Worm (Caenorhabditis elegans) whole organism, L1 larva: ENCODE data around the gene srg-13.

Experiments
- F16B12.6 ChIP-seq: fragments of 150-350 bp; optimal IDR thresholded peaks from 2 replicates; lab custom pipeline; 2014; ENCODE audit warnings: missing biosample characterization, missing genetic modification characterization
- ama-1 ChIP-seq: fragments of 150-350 bp; optimal IDR thresholded peaks from 2 replicates; lab custom pipeline; 2014
- blmp-1 ChIP-seq: fragments of 150-350 bp; optimal IDR thresholded peaks from 2 replicates; lab custom pipeline; 2014; ENCODE audit warnings: missing biosample characterization, missing genetic modification characterization
- ceh-82 ChIP-seq, 3 experiments: fragments of 150-350 bp in 1 of 3; sonication (generic microtip) in 2 of 3; optimal IDR thresholded peaks; 2 replicates each; lab custom pipeline; 2014 to 2017; ENCODE audit warnings: missing biosample characterization in 3 of 3, missing genetic modification characterization in 3 of 3
- dpl-1 ChIP-seq, 3 experiments: fragments of 150-350 bp in 2 of 3; sonication (generic microtip) in 1 of 3; optimal IDR thresholded peaks; 2 replicates each; lab custom pipeline; 2014 to 2017; ENCODE audit warnings: missing biosample characterization in 3 of 3, missing genetic modification characterization in 3 of 3, missing genetic modification reagents in 3 of 3
- dsc-1 ChIP-seq: sonication (generic microtip); optimal IDR thresholded peaks from 2 replicates; lab custom pipeline; 2016; ENCODE audit warnings: mild to moderate bottlenecking, missing genetic modification characterization, missing compliant biosample characterization
- efl-1 ChIP-seq, 4 experiments: fragments of 150-350 bp; optimal IDR thresholded peaks in 3 of 4; peaks in 1 of 4; 1 replicate in 1 of 4; 2 replicates in 3 of 4; lab custom pipeline; 2014; ENCODE audit warnings: missing biosample characterization in 2 of 4, missing genetic modification characterization in 2 of 4, missing genetic modification reagents in 2 of 4
- efl-3 ChIP-seq: fragments of 200-800 bp; sonication (Bioruptor generic); optimal IDR thresholded peaks from 2 replicates; lab custom pipeline; 2018; ENCODE audit warnings: mild to moderate bottlenecking, missing genetic modification characterization, missing compliant biosample characterization
- egl-13 ChIP-seq: sonication (generic microtip); optimal IDR thresholded peaks from 2 replicates; lab custom pipeline; 2016; ENCODE audit warnings: missing genotype, missing genetic modification reagents, missing genetic modification characterization, missing compliant biosample characterization
- egl-27 ChIP-seq, 2 experiments: fragments of 150-350 bp in 1 of 2; sonication (generic microtip); optimal IDR thresholded peaks; 3 replicates each; lab custom pipeline; 2017 to 2018; ENCODE audit warnings: missing biosample characterization in 2 of 2, missing genetic modification characterization in 2 of 2, missing genetic modification reagents in 2 of 2
- elt-2 ChIP-seq: sonication (generic microtip); optimal IDR thresholded peaks from 2 replicates; lab custom pipeline; 2016; ENCODE audit warnings: missing genetic modification characterization, mild to moderate bottlenecking, inconsistent platforms, missing compliant biosample characterization, missing genetic modification reagents
- fkh-8 ChIP-seq: sonication (generic microtip); optimal IDR thresholded peaks from 2 replicates; lab custom pipeline; 2016; ENCODE audit warnings: mild to moderate bottlenecking, missing genetic modification characterization, missing compliant biosample characterization
- grh-1 ChIP-seq: fragments of 200-800 bp; sonication (Bioruptor generic); IDR thresholded peaks from 2 replicates; pipeline ENCODE4 v1.3.6; 2022; ENCODE audit warnings: missing genetic modification reagents, missing genetic modification characterization, missing compliant biosample characterization
- hlh-4 ChIP-seq: sonication (generic microtip); optimal IDR thresholded peaks from 2 replicates; lab custom pipeline; 2016; ENCODE audit warnings: mild to moderate bottlenecking, missing genetic modification characterization, missing compliant biosample characterization
- irx-1 ChIP-seq: sonication (generic microtip); optimal IDR thresholded peaks from 2 replicates; lab custom pipeline; 2016; ENCODE audit warnings: missing genetic modification characterization, missing compliant biosample characterization
- lin-14 ChIP-seq: fragments of 200-800 bp; sonication (Bioruptor generic); optimal IDR thresholded peaks from 2 replicates; lab custom pipeline; 2018; ENCODE audit warnings: mild to moderate bottlenecking, missing genetic modification characterization, moderate library complexity, missing compliant biosample characterization
- lin-35 ChIP-seq, 2 experiments: fragments of 150-350 bp; optimal IDR thresholded peaks; 2 replicates each; lab custom pipeline; 2014; ENCODE audit warnings: missing biosample characterization in 2 of 2, missing genetic modification characterization in 2 of 2, missing genetic modification reagents in 2 of 2
- lsy-2 ChIP-seq, 2 experiments: fragments of 150-350 bp; optimal IDR thresholded peaks; 2 replicates each; lab custom pipeline; 2014; ENCODE audit warnings: missing biosample characterization in 2 of 2, missing genetic modification characterization in 2 of 2
- mdl-1 ChIP-seq, 2 experiments: fragments of 150-350 bp; optimal IDR thresholded peaks; 2 replicates each; lab custom pipeline; 2014 to 2017; ENCODE audit warnings: missing biosample characterization in 2 of 2, missing genetic modification characterization in 2 of 2, inconsistent platforms in 1 of 2
- mep-1 ChIP-seq: fragments of 150-350 bp; optimal IDR thresholded peaks from 2 replicates; lab custom pipeline; 2014; ENCODE audit warnings: missing biosample characterization, missing genetic modification characterization
- nhr-19 ChIP-seq: fragments of 200-800 bp; sonication (Bioruptor generic); conservative IDR thresholded peaks from 2 replicates; pipeline ENCODE4 v1.3.6; 2022; ENCODE audit warnings: missing genetic modification characterization, missing compliant biosample characterization
- nhr-20 ChIP-seq: sonication (generic microtip); optimal IDR thresholded peaks from 2 replicates; lab custom pipeline; 2016; ENCODE audit warnings: mild to moderate bottlenecking, missing genetic modification characterization, missing compliant biosample characterization
- nhr-47 ChIP-seq: sonication (generic microtip); optimal IDR thresholded peaks from 2 replicates; lab custom pipeline; 2016; ENCODE audit warnings: mild to moderate bottlenecking, missing genetic modification characterization, moderate library complexity, missing compliant biosample characterization
- nhr-71 ChIP-seq: sonication (generic microtip); optimal IDR thresholded peaks from 2 replicates; lab custom pipeline; 2016; ENCODE audit warnings: mild to moderate bottlenecking, missing genetic modification characterization, moderate library complexity, missing compliant biosample characterization
- nhr-77 ChIP-seq: fragments of 150-350 bp; optimal IDR thresholded peaks from 2 replicates; lab custom pipeline; 2014; ENCODE audit warnings: missing biosample characterization, missing genetic modification characterization
- nhr-85 ChIP-seq: sonication (generic microtip); peaks from one replicate; lab custom pipeline; 2016; ENCODE audit warnings: missing genetic modification characterization, inconsistent platforms, missing compliant biosample characterization
- nhr-90 ChIP-seq: sonication (generic microtip); optimal IDR thresholded peaks from 2 replicates; lab custom pipeline; 2016; ENCODE audit warnings: mild to moderate bottlenecking, missing genetic modification characterization, missing compliant biosample characterization; ENCODE audit not compliant: poor library complexity
- pqm-1 ChIP-seq: sonication (generic microtip); optimal IDR thresholded peaks from 3 replicates; lab custom pipeline; 2017; ENCODE audit warnings: missing biosample characterization, missing genetic modification characterization
- rnt-1 ChIP-seq: sonication (generic microtip); optimal IDR thresholded peaks from 2 replicates; lab custom pipeline; 2016; ENCODE audit warnings: mild to moderate bottlenecking, missing genetic modification characterization, moderate library complexity, missing compliant biosample characterization
- skn-1 ChIP-seq: fragments of 150-350 bp; optimal IDR thresholded peaks from 2 replicates; lab custom pipeline; 2014; ENCODE audit warnings: missing biosample characterization, missing genetic modification characterization
- snpc-4 ChIP-seq: fragments of 150-350 bp; optimal IDR thresholded peaks from 2 replicates; lab custom pipeline; 2014; ENCODE audit warnings: missing biosample characterization, missing genetic modification characterization
- snu-23 ChIP-seq: sonication (generic microtip); optimal IDR thresholded peaks from 2 replicates; lab custom pipeline; 2016; ENCODE audit warnings: missing genetic modification characterization, missing compliant biosample characterization
- swsn-7 ChIP-seq: sonication (generic microtip); optimal IDR thresholded peaks from 2 replicates; lab custom pipeline; 2016; ENCODE audit warnings: missing genetic modification characterization, missing compliant biosample characterization
- tbx-2 ChIP-seq: sonication (generic microtip); optimal IDR thresholded peaks from 2 replicates; lab custom pipeline; 2016; ENCODE audit warnings: missing genetic modification characterization, missing compliant biosample characterization
- unc-130 ChIP-seq: fragments of 150-350 bp; optimal IDR thresholded peaks from 2 replicates; lab custom pipeline; 2017; ENCODE audit warnings: missing biosample characterization, missing genetic modification characterization, inconsistent platforms
- unc-86 ChIP-seq: sonication (generic microtip); optimal IDR thresholded peaks from 2 replicates; lab custom pipeline; 2016; ENCODE audit warnings: missing genetic modification characterization, missing compliant biosample characterization
- xbp-1 ChIP-seq: sonication (generic microtip); optimal IDR thresholded peaks from 2 replicates; lab custom pipeline; 2016; ENCODE audit warnings: missing genetic modification characterization, missing compliant biosample characterization
- ztf-11 ChIP-seq, 2 experiments: sonication (generic microtip); optimal IDR thresholded peaks; 2 replicates each; lab custom pipeline; 2016 to 2017; ENCODE audit warnings: missing genetic modification characterization in 2 of 2, missing biosample characterization in 1 of 2, missing compliant biosample characterization in 1 of 2
- ztf-4 ChIP-seq: fragments of 150-350 bp; optimal IDR thresholded peaks from 2 replicates; lab custom pipeline; 2014; ENCODE audit warnings: missing biosample characterization, missing genetic modification characterization

The srg-13 gene

DNA sequence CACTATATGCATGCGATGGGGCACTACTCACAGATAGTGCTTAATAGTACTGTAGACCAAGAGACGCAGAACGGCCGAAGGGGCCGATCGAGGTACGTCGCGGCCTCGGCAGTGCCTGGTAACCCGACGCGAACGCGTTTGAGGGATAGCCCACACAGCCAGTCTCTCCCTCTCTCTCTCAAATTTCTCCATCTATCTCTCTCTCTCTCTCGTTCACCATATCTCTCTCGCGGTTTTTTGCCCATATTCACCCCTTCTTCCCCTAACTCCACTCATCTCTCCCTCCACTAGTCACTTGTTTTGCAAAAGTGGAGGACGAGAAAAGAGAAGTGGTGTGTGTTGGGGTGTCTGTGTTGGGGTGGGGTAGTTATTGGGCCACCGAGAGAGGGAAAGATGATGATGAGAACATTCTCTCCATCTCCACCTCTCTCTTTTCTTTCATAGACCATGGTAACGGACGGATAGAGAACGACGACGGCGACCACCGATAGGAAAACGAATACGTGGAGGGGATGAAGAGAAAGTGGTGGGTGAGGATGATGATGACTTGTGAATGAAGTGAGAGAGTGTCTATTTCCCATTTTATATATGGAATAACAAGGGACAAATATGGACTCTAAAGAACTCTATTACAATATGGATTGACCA is 5.2 kb upstream of the srg-13 start:
- peak; percentile 31 for TF ChIP-seq snpc-4 (tag; lab: Kevin White, UChicago)
- peak in 2 of 3 experiments; percentile 22 to 63 for TF ChIP-seq ceh-82 (tag; optimal IDR thresholded peaks at IDR 0.05; lab: Kevin White, UChicago)
- TF ChIP-seq skn-1 (tag; lab: Kevin White, UChicago): peak; percentile 71
- peak; percentile 89 for TF ChIP-seq nhr-85 (tag; lab: Kevin White, UChicago)
- peak; percentile 51 for TF ChIP-seq nhr-47 (tag; lab: Kevin White, UChicago)
- TF ChIP-seq snu-23: peak; percentile 61
- peak; percentile 34 for TF ChIP-seq nhr-90 (tag; lab: Kevin White, UChicago)
- TF ChIP-seq mdl-1 (tag; optimal IDR thresholded peaks at IDR 0.05; lab: Kevin White, UChicago): peak in 1 of 2 experiments; percentile 32
- peak; percentile 22 for TF ChIP-seq nhr-77 (tag; lab: Kevin White, UChicago)
- TF ChIP-seq egl-13 (tag; lab: Kevin White, UChicago): no peak
- TF ChIP-seq blmp-1 (tag; lab: Kevin White, UChicago): peak; percentile 87
- TF ChIP-seq rnt-1: peak; percentile 29
- TF ChIP-seq nhr-20 (tag; lab: Kevin White, UChicago): peak; percentile 51
- TF ChIP-seq efl-1 (optimal IDR thresholded peaks at IDR 0.05; lab: Kevin White, UChicago): peak; percentile 36 to 37
- TF ChIP-seq efl-1 (GFP tag; optimal IDR thresholded peaks at IDR 0.05 in 1 of 2; lab: Kevin White, UChicago): peak; percentile 21 to 95
- TF ChIP-seq dpl-1 (GFP tag; optimal IDR thresholded peaks at IDR 0.05; lab: Kevin White, UChicago): peak in 2 of 3 experiments; percentile 3 to 24
- TF ChIP-seq ztf-4 (tag; lab: Kevin White, UChicago): no peak
- TF ChIP-seq lin-14 (GFP tag; lab: Kevin White, UChicago): peak; percentile 94
- TF ChIP-seq unc-86 (tag; lab: Kevin White, UChicago): peak; percentile 25
- peak; percentile 8 for TF ChIP-seq F16B12.6
- peak; percentile 61 for TF ChIP-seq nhr-71 (tag; lab: Kevin White, UChicago)
- no peak for TF ChIP-seq ama-1 (lab: Kevin White, UChicago)
- peak; percentile 39 for TF ChIP-seq xbp-1
- TF ChIP-seq unc-130 (tag; lab: Kevin White, UChicago): no peak
- peak; percentile 25 to 50 for TF ChIP-seq lin-35 (GFP tag; optimal IDR thresholded peaks at IDR 0.05; lab: Kevin White, UChicago)
- TF ChIP-seq ztf-11 (tag; optimal IDR thresholded peaks at IDR 0.05; lab: Kevin White, UChicago): peak in 1 of 2 experiments; percentile 25
- peak; percentile 33 to 62 for TF ChIP-seq lsy-2 (tag; optimal IDR thresholded peaks at IDR 0.05; lab: Kevin White, UChicago)
- peak; percentile 66 for TF ChIP-seq mep-1
- TF ChIP-seq tbx-2: peak; percentile 18
- TF ChIP-seq pqm-1 (tag; lab: Kevin White, UChicago): no peak
- TF ChIP-seq grh-1: no peak
- no peak for TF ChIP-seq dsc-1
- TF ChIP-seq elt-2: no peak
- peak; percentile 43 for TF ChIP-seq fkh-8 (tag; lab: Kevin White, UChicago)
- peak; percentile 46 for TF ChIP-seq swsn-7 (tag; lab: Kevin White, UChicago)
- peak; percentile 33; the same call in 1 of the 2 replicates for TF ChIP-seq nhr-19 (GFP tag; lab: Robert Waterston, UW)

DNA sequence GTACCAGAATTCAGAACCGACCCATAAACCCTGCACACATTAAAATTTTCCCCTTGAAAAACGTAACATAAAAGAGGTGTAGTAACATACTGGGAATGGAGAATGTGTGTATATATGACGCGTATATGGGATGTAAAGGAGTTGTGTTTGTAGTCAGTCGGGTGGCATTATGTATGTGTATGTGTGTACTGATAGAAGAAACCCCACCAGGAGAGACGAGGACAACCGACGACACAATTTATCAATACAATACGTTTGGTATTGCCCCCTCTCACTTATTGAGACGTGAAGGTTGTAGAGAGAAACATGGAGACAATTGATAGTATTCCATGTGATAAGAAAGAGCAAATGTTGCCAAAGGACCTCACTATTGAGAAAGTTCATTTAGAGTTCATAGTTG is 4.0 kb upstream of the srg-13 start:
- TF ChIP-seq fkh-8 (tag; lab: Kevin White, UChicago): no peak
- TF ChIP-seq lin-14 (GFP tag; lab: Kevin White, UChicago): peak; percentile 3
- peak; percentile 46 for TF ChIP-seq elt-2
- peak in 1 of 2 experiments; percentile 20 for TF ChIP-seq lin-35 (GFP tag; optimal IDR thresholded peaks at IDR 0.05; lab: Kevin White, UChicago)
- no peak for TF ChIP-seq efl-1 (optimal IDR thresholded peaks at IDR 0.05; lab: Kevin White, UChicago)
- TF ChIP-seq efl-1 (GFP tag; optimal IDR thresholded peaks at IDR 0.05 in 1 of 2; lab: Kevin White, UChicago): peak in 1 of 2 experiments; percentile 59
- no peak for TF ChIP-seq F16B12.6
- TF ChIP-seq pqm-1 (tag; lab: Kevin White, UChicago): peak; percentile 25

DNA sequence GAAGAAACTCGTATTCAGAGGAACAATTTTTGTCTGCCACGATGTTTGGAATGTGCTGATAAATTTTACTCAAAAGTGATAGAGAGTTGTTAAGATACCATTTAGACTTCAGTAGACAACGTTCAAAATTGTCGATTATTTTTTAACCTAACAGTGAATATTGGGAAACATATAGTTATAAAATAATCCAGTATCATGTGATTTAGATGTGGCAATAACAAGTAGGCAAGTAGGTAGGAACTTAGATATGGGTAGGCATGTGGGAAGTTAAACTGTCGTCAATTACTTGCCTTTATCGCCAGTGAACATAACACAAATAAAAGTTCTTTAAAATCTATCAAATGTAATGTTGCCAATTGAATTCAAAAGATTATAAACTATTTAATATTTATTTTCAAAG is 558 bp upstream of the srg-13 start, which contains the start of gene T23F11.11:
TSS of gene T23F11.11 (minus strand) at position 101 of the 400 bp plus-strand sequence.
- TF ChIP-seq hlh-4 (no peak), efl-3 (GFP tag; lab: Kevin White, UChicago) (no peak), xbp-1 (no peak), irx-1 (tag; lab: Kevin White, UChicago) (no peak), egl-27 (tag; optimal IDR thresholded peaks at IDR 0.05; lab: Kevin White, UChicago) (no peak), mdl-1 (tag; optimal IDR thresholded peaks at IDR 0.05; lab: Kevin White, UChicago) (no peak)
